Fruit fly (Drosophila melanogaster) whole organism: ENCODE measurements around the gene Sbf.

Experiments
- CG8478 ChIP-seq: fragments of >200 bp; optimal IDR thresholded peaks from 2 replicates; lab custom pipeline; 2018; ENCODE audit warnings: inconsistent platforms
- Dll ChIP-seq: fragments of >200 bp; optimal IDR thresholded peaks from 2 replicates; lab custom pipeline; 2017
- pan ChIP-seq: fragments of >200 bp; optimal IDR thresholded peaks from 2 replicates; lab custom pipeline; 2017
- psq ChIP-seq: fragments of >200 bp; optimal IDR thresholded peaks from 2 replicates; lab custom pipeline; 2017
- usp ChIP-seq: fragments of >200 bp; optimal IDR thresholded peaks from 2 replicates; lab custom pipeline; 2017; ENCODE audit warnings: missing biosample characterization, missing genetic modification characterization, mixed read lengths

- no peak for TF ChIP-seq CG8478 (lab: Kevin White, UChicago)
- no peak for TF ChIP-seq usp (GFP tag; lab: Kevin White, UChicago)
- no peak for TF ChIP-seq psq (lab: Kevin White, UChicago)
- no peak for TF ChIP-seq pan (lab: Kevin White, UChicago)
- TF ChIP-seq Dll (lab: Kevin White, UChicago), result no peak
These were observed 14.2 kb upstream of the Sbf start for dm6 chr3R:11810831-11811484.
